Worm (Caenorhabditis elegans) whole organism, L4/young adult: ENCODE results near the gene H05C05.1.

Experiments used
- W03F9.2 ChIP-seq: fragments of 150-350 bp; optimal IDR thresholded peaks from 2 replicates; lab custom pipeline; 2014; ENCODE audit warnings: missing biosample characterization, missing genetic modification characterization
- dao-5 ChIP-seq: sonication (generic microtip); optimal IDR thresholded peaks from 2 replicates; lab custom pipeline; 2016; ENCODE audit warnings: missing genotype, missing genetic modification characterization, moderate library complexity, missing compliant biosample characterization
- him-1 ChIP-seq: sonication (generic microtip); optimal IDR thresholded peaks from 2 replicates; lab custom pipeline; 2016; ENCODE audit warnings: missing genotype, missing genetic modification reagents, missing genetic modification characterization, missing compliant biosample characterization

The H05C05.1 gene

DNA sequence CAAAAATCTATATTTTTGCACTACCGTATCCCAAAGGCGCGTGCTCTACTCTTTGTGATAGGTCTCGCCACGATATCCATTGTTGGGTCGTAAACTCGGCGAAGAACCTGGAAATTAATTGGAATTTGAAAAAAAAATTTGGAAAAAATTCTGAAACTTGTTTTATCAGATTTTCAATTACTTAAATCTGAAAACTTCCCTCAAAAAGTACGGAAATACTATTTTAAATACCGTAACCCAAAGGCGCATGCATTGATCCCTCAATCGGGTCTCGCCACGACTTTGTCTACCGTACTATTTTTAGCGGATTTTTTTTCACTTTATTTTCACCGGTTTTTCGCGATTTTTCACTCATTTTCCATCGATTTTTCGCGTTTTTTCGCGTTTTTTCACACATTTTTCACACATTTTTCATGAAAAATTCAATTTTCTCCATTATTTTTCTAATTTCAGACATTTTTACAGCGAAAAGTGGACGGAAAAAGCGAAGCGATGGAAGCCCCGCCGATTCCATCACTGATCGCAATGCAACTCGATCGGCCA, at the start of gene H05C05.1:
Gene H05C05.1, plus strand, starts transcription at position 493 of the 543 bp plus-strand sequence.
- TF ChIP-seq W03F9.2 (tag; lab: Kevin White, UChicago) (no peak), him-1 (tag; lab: Kevin White, UChicago) (no peak), dao-5 (tag; lab: Kevin White, UChicago) (no peak)

DNA sequence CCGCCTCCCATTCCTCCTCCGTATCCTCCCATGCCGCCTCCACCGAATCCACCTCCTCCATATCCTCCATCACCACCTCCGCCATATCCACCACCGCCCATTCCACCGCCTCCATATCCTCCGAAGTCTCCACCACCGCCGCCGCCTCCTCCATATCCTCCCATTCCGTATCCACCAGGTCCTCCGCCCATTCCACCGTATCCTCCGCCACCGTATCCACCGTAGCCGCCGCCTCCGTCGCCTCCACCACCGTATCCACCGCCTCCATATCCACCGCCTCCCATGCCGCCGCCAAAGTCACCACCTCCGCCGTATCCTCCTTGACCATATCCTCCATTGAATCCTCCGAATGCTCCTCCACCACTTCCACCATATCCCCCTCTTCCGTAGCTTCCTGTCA, 47.2 kb upstream of the H05C05.1 start:
- TF ChIP-seq W03F9.2 (tag; lab: Kevin White, UChicago) = no peak
- no peak for TF ChIP-seq dao-5 (tag; lab: Kevin White, UChicago)
- no peak for TF ChIP-seq him-1 (tag; lab: Kevin White, UChicago)

DNA sequence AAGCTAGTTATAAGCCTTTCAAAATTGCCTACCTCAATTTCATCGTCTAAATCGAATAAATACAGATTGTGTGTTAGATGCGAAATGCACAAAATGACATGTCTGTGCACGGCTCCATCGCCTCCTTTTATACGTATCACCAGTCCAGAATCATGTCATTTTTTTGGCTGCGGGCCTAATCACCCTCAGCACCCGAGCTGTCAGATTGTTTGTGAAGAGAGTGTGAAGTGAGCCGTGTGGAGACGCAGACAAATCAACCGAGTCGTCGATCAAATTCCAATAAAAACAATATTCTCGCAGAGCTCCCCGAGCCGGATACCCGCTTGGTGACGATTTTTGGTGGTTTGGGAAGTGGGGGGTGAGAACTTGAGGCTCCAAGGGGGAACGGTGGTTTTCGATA, 45.8 kb upstream of the H05C05.1 start, which contains the start of gene idpa-1:
Gene idpa-1, minus strand, starts transcription at position 101 of the 400 bp plus-strand sequence.
- TF ChIP-seq W03F9.2 (tag; lab: Kevin White, UChicago) (no peak), him-1 (tag; lab: Kevin White, UChicago) (no peak), dao-5 (tag; lab: Kevin White, UChicago) (no peak)

DNA sequence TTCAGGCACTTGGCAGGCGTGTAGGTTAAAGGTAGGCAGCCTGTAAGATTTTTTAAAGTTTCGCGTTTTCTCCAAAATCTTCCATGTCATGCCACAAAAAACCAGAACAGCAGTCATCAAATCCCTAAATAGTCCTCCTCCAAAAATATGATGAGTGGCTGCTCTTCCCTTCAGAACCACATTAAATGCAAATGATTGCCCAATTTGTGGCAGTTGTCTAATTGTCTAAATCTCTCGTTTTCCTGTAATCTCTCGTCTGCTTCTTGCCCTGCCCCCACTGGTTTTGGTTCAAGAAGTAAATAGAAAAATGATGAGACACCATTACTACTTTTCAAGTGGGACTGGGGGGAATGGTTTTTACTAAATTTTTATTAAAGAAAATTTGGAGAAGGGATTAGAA, 42.8 kb upstream of the H05C05.1 start:
- TF ChIP-seq dao-5 (tag; lab: Kevin White, UChicago) (no peak), him-1 (tag; lab: Kevin White, UChicago) (no peak), W03F9.2 (tag; lab: Kevin White, UChicago) (no peak)

DNA sequence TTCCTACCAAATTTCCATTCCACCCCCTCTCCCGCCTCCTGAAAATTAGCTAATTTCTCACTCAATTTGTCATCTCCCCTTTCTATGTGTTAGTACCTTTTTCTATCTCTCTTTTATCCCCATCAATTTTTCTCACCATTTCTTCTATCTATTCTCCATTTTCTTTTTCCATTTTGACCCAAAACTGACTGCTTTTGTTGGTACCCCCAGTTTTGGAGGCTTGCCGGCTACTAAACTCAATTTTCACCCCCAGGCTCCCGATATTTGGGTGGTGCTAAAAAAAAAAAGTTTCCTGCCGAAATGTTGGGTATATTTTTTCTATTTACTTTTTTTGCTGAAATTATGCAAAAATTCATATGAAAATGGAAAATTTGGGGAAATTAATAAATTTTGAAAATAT, 39.1 kb upstream of the H05C05.1 start:
- TF ChIP-seq dao-5 (tag; lab: Kevin White, UChicago) (no peak), him-1 (tag; lab: Kevin White, UChicago) (no peak), W03F9.2 (tag; lab: Kevin White, UChicago) (no peak)

DNA sequence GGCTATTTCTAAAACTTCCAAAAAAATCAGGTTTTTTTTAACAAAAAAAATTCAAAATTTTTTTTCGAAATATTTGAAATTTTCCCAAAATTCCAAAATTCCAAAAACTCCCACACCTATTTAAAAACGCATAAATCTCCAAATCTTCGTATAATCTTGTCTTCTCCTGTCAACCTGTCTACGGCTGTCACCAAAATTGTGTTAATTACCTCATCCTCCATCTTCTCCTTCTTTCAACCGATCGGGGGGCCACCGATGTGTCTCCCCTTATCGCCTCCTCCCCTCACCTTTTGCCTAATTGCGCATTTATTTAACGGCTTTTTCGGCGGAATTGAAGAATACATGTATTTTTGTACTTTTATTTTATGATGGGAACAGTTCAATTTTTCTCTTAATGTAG, 38.1 kb upstream of the H05C05.1 start:
- TF ChIP-seq him-1 (tag; lab: Kevin White, UChicago) = no peak
- TF ChIP-seq W03F9.2 (tag; lab: Kevin White, UChicago) = no peak
- TF ChIP-seq dao-5 (tag; lab: Kevin White, UChicago) = no peak

DNA sequence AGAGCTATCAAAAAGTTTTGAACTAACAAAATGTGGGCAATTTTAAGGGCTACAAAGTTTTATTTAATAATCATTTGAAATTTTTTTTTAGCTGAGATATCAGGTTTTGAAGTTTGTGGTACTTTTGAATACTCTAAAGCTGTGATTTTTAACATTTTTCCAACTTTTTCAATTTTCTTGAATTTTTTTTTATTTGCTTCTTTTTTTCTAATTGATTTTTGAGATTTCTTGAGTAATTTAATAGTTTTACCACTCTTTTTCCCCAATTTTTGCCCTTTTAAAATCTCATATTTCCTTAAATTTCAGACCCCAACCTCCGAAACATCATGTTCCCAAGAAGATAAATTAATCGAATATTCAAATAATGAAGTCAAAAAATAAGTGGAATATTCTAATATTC, 36.3 kb upstream of the H05C05.1 start, which contains the start of gene cdh-1:
Gene cdh-1, plus strand, starts transcription at position 301 of the 400 bp plus-strand sequence.
- TF ChIP-seq dao-5 (tag; lab: Kevin White, UChicago) = no peak
- no peak for TF ChIP-seq W03F9.2 (tag; lab: Kevin White, UChicago)

DNA sequence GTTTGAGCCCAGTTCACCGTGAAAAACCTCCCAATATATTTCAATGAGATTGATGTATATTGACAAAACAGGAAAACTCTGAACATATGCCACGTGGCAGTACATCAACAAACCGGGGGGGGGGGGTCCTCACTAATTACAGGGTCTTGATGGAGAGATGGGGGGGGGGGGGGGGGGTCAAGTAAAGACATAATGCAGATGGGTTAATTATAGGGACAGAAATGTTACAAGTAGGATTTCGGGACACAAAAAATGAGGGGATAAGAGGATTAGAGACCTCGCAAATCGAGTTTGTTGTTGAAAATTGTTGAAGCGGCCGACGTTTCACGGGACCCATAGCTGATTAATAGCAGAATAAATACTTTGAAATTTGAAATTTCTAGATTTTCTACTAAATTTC, 34.0 kb upstream of the H05C05.1 start:
- TF ChIP-seq dao-5 (tag; lab: Kevin White, UChicago) (no peak), W03F9.2 (tag; lab: Kevin White, UChicago) (no peak), him-1 (tag; lab: Kevin White, UChicago) (no peak)

DNA sequence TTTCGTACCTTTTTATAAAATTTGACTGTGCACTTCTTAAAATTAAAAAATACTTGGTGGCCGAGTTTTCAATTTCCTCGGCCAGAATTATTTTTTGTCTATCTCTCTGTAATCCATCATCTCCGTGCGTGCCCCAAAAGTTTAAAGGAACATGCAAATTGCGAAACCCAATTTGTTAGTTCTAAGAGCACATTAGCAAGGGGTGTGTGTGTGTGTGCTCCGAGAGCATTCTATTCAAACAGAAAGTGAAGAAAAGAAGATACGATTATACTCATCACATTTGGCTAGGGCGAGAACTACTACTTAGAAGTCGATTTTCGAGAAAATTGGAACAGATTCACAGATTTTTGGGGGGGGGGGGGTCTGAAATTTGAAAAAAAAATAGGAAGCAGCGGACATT, 32.9 kb upstream of the H05C05.1 start:
- TF ChIP-seq him-1 (tag; lab: Kevin White, UChicago) (no peak), dao-5 (tag; lab: Kevin White, UChicago) (no peak), W03F9.2 (tag; lab: Kevin White, UChicago) (no peak)

DNA sequence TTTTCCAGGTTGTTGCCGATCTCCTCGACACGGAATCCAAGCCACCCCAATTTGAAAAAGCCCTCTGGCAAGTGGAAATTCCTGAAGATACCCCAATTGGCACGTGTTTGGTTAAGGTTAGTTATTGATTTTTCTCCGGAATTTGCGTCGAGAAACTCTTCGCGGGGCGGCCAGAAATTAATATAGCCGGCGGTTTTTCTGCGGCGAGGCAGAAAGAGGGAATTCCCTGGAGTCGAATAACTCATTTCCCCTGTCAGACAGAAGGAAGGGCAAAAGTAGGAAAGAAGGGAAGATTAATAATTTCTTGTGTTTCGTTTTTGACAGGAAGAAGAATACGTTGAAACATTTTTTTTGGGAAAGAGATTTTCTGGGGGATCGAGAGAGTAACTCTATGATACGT, 28.3 kb upstream of the H05C05.1 start:
- TF ChIP-seq him-1 (tag; lab: Kevin White, UChicago) (no peak), dao-5 (tag; lab: Kevin White, UChicago) (no peak), W03F9.2 (tag; lab: Kevin White, UChicago) (no peak)

DNA sequence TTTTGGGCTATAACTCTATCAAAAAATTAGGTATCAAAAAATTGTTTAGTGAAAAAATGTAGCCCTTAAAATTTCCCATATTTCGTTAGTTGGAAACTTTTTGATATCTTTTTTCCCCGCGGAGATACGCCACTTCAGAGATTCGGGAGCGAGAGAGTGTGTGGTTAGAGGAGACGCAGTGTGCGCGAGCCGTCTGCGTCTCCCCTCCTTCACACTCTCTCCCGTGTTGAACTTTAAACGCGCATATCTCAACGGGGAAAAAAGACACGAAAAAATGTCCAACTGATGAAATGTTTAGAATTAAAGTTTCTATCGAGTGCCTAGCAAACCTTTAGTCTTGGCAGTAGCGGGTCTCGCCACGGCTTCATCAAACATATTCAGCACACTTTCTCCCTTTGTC, 26.6 kb upstream of the H05C05.1 start:
- TF ChIP-seq dao-5 (tag; lab: Kevin White, UChicago) = no peak
- no peak for TF ChIP-seq him-1 (tag; lab: Kevin White, UChicago)

DNA sequence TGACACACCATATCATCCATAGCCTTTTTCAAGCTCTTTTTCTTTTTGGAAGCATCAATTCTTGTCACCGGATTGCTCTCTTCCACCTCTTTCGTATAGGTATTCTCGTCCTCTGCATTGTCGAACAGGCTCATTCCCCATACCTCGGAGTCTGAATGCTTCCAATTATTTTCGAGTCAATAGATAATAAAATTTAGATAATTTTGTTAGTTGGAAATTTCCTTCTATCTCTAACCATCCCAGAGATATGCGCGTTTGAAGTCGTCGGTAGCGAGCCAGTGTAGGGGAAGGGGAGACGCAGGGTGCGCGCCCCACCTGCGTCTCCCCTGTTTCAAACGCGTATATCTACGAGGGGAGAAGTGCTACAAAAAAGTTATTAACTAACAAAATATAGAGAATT, 26.1 kb upstream of the H05C05.1 start:
- TF ChIP-seq him-1 (tag; lab: Kevin White, UChicago) (no peak), dao-5 (tag; lab: Kevin White, UChicago) (no peak), W03F9.2 (tag; lab: Kevin White, UChicago) (no peak)

DNA sequence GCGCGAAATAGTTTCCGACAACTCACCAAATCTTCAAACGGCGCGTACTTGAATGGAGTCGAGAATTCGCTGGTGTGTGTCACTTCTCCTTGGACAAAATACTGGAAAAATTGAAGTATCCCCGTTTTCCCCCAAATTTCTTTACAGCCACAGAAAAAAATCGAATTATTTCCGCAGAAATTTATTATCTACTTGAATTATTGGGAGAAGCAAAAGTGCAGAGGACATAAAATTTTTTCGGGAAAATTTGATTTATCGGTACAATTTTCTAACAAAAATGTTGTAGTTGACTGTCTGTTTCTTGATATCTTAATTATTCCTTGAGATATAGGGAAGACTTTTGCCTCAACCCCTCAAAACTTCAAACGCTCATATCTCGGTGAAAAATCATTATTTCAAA, 23.9 kb upstream of the H05C05.1 start, which contains the start of gene R10F2.4:
Gene R10F2.4, minus strand, starts transcription at position 101 of the 400 bp plus-strand sequence.
- TF ChIP-seq dao-5 (tag; lab: Kevin White, UChicago) = no peak
- TF ChIP-seq him-1 (tag; lab: Kevin White, UChicago) = no peak
- no peak for TF ChIP-seq W03F9.2 (tag; lab: Kevin White, UChicago)

DNA sequence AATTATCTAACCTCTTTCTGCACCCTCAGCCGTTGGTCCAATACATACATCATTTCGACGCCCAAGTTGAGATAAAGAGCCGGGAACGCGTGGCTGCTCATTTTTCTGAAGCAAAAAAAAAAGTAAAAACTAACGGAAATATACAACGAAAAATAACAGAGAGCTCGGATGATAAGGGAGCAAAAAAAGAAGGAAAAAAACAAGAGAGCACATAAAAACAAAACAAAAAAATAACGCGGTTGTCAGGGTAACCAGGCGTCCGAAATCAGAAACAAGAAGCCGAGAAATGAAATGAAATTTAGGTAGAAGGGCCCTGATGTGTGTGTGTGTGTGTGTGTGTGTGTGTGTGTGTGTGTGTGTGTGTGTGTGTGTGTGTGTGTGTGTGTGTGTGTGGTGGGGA, 22.3 kb upstream of the H05C05.1 start, which contains the start of gene R10F2.5:
Gene R10F2.5, minus strand, starts transcription at position 101 of the 400 bp plus-strand sequence.
- TF ChIP-seq W03F9.2 (tag; lab: Kevin White, UChicago) = no peak
